Fruit fly (Drosophila melanogaster): ENCODE measurements around the gene Ilp2.

Ilp2 gene

dm6 chr3L:9762036-9762597 is 37.4 kb upstream of the Ilp2 start (continued):
- TF ChIP-seq sob (GFP tag; IDR thresholded peaks at IDR 0.05) (no peak), shn (GFP tag; optimal IDR thresholded peaks at IDR 0.05) (no peak), tap (tag; optimal IDR thresholded peaks at IDR 0.05) (peak; percentile 8), repo (GFP tag; optimal IDR thresholded peaks at IDR 0.05) (no peak), CG15011 (GFP tag; optimal IDR thresholded peaks at IDR 0.05) (no peak), ap (GFP tag; IDR thresholded peaks at IDR 0.05) (no peak), unc-4 (GFP tag; IDR thresholded peaks at IDR 0.05; ENCODE audit: partially characterized antibody) (no peak), CG16815 (GFP tag; optimal IDR thresholded peaks at IDR 0.05) (no peak), dan (GFP tag; IDR thresholded peaks at IDR 0.05) (no peak), Gug (GFP tag; IDR thresholded peaks at IDR 0.05) (no peak), Adf1 (GFP tag; IDR thresholded peaks at IDR 0.05) (peak; percentile 55; the same call in 1 of the 2 replicates), pho (GFP tag; optimal IDR thresholded peaks at IDR 0.05) (peak; percentile 51), Dek (tag; optimal IDR thresholded peaks at IDR 0.05) (no peak), trem (tag; optimal IDR thresholded peaks at IDR 0.05) (no peak), scrt (GFP tag; optimal IDR thresholded peaks at IDR 0.05) (peak; percentile 82), CG6683 (GFP tag; optimal IDR thresholded peaks at IDR 0.05) (no peak), danr (GFP tag; IDR thresholded peaks at IDR 0.05) (no peak), zen2 (GFP tag; IDR thresholded peaks at IDR 0.05; ENCODE audit: partially characterized antibody) (no peak), CG6765 (GFP tag; optimal IDR thresholded peaks at IDR 0.05) (no peak), CG17568 (GFP tag; optimal IDR thresholded peaks at IDR 0.05) (peak; percentile 41), Xrp1 (GFP tag; IDR thresholded peaks at IDR 0.05) (0 out of 2 replicates have a peak, but pooled peaks have one; percentile 13), Hr3 (GFP tag; optimal IDR thresholded peaks at IDR 0.05) (no peak), CG10267 (tag; optimal IDR thresholded peaks at IDR 0.05) (no peak), lab (GFP tag; optimal IDR thresholded peaks at IDR 0.05) (peak; percentile 80), Dll (GFP tag; IDR thresholded peaks at IDR 0.05; ENCODE audit: partially characterized antibody) (no peak), Max (GFP tag; optimal IDR thresholded peaks at IDR 0.05) (no peak), CG7745 (tag; optimal IDR thresholded peaks at IDR 0.05) (no peak), CG13775 (GFP tag; optimal IDR thresholded peaks at IDR 0.05) (no peak), Gsc (GFP tag; IDR thresholded peaks at IDR 0.05) (no peak), CG8359 (GFP tag; optimal IDR thresholded peaks at IDR 0.05; ENCODE audit: borderline replicate concordance) (no peak), CTCF (GFP tag; optimal IDR thresholded peaks at IDR 0.05) (peak; percentile 43), emc (GFP tag; optimal IDR thresholded peaks at IDR 0.05) (no peak), CG2129 (GFP tag; IDR thresholded peaks at IDR 0.05; ENCODE audit: partially characterized antibody) (no peak), Meics (GFP tag; optimal IDR thresholded peaks at IDR 0.05) (peak; percentile 20), CG11247 (GFP tag; IDR thresholded peaks at IDR 0.05) (0 out of 2 replicates have a peak, but pooled peaks have one; percentile 8), Hmr (GFP tag; optimal IDR thresholded peaks at IDR 0.05) (peak; percentile 39), Rfx (GFP tag; IDR thresholded peaks at IDR 0.05) (peak; percentile 45), Ravus (GFP tag; IDR thresholded peaks at IDR 0.05) (no peak), gcm2 (GFP tag; optimal IDR thresholded peaks at IDR 0.05) (peak; percentile 4), CG2678 (tag; optimal IDR thresholded peaks at IDR 0.05) (no peak), CG6854 (GFP tag; optimal IDR thresholded peaks at IDR 0.05) (no peak), yki (optimal IDR thresholded peaks at IDR 0.05) (no peak), ewg (GFP tag; optimal IDR thresholded peaks at IDR 0.05) (no peak), CG10959 (GFP tag; IDR thresholded peaks at IDR 0.05) (peak; percentile 7; the same call in 1 of the 2 replicates), kah (GFP tag; optimal IDR thresholded peaks at IDR 0.05) (peak; percentile 7), CG10366 (GFP tag; IDR thresholded peaks at IDR 0.05) (no peak), CG10462 (GFP tag; optimal IDR thresholded peaks at IDR 0.05) (no peak), dmrt99B (tag; optimal IDR thresholded peaks at IDR 0.05) (no peak), CG7786 (GFP tag; optimal IDR thresholded peaks at IDR 0.05) (no peak), Vsx1 (GFP tag; optimal IDR thresholded peaks at IDR 0.05) (no peak), grn (GFP tag; optimal IDR thresholded peaks at IDR 0.05) (no peak)
